Fruit fly (Drosophila melanogaster): ENCODE data around the gene CG17776.

Gene CG17776

DNA sequence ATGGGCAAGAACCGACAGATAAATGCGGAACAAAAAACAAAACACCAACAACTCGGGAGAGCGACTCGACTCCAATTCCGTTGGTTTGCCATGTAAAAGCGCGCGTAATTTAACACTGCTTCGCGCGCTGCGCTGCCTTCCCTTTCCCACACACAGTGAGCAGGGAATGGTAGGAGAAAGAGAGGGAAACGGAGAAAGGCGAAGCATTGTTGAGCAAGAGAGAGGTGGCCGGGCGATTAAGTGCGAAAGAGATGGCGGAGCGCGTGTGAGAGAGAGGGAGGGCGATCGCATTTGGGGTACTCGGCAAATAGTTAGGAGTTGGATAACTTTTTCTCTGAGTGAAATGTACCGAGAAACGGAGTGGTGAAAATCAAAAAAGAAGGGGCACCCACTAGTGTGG lies 28.7 kb upstream of the CG17776 start (continued):
- TF ChIP-seq E2f1 (GFP tag; IDR thresholded peaks at IDR 0.05) (peak; percentile 87), CG14441 (GFP tag; IDR thresholded peaks at IDR 0.05) (no peak), Fer3 (tag; optimal IDR thresholded peaks at IDR 0.05) (no peak), D19B (GFP tag; optimal IDR thresholded peaks at IDR 0.05) (no peak), ci (GFP tag; IDR thresholded peaks at IDR 0.05) (peak; percentile 62), kni (GFP tag; optimal IDR thresholded peaks at IDR 0.05) (no peak), CG8359 (GFP tag; optimal IDR thresholded peaks at IDR 0.05; ENCODE audit: borderline replicate concordance) (no peak), unpg (GFP tag; optimal IDR thresholded peaks at IDR 0.05) (no peak), HLH4C (GFP tag; IDR thresholded peaks at IDR 0.05; ENCODE audit: partially characterized antibody) (no peak), Hr39 (optimal IDR thresholded peaks at IDR 0.05) (no peak), sna (GFP tag; IDR thresholded peaks at IDR 0.05; ENCODE audit: partially characterized antibody) (no peak), CG18011 (GFP tag; optimal IDR thresholded peaks at IDR 0.05) (no peak), tx (GFP tag; optimal IDR thresholded peaks at IDR 0.05) (no peak), CG6175 (GFP tag; IDR thresholded peaks at IDR 0.05) (no peak), CG11695 (GFP tag; IDR thresholded peaks at IDR 0.05) (no peak), ems (GFP tag; optimal IDR thresholded peaks at IDR 0.05) (no peak), chinmo (GFP tag; IDR thresholded peaks at IDR 0.05; ENCODE audit: partially characterized antibody) (no peak), Optix (GFP tag; IDR thresholded peaks at IDR 0.05) (no peak), amos (GFP tag; IDR thresholded peaks at IDR 0.05; ENCODE audit: partially characterized antibody) (no peak), CG4282 (GFP tag; optimal IDR thresholded peaks at IDR 0.05) (no peak), ATbp (GFP tag; optimal IDR thresholded peaks at IDR 0.05) (no peak), Mad (GFP tag; optimal IDR thresholded peaks at IDR 0.05) (no peak), CG3847 (GFP tag; IDR thresholded peaks at IDR 0.05) (no peak), tll (GFP tag; optimal IDR thresholded peaks at IDR 0.05) (no peak), lab (GFP tag; optimal IDR thresholded peaks at IDR 0.05) (no peak), CG2875 (GFP tag; optimal IDR thresholded peaks at IDR 0.05) (no peak), cato (GFP tag; optimal IDR thresholded peaks at IDR 0.05; ENCODE audit: borderline replicate concordance) (no peak), stc (GFP tag; IDR thresholded peaks at IDR 0.05) (no peak), danr (GFP tag; IDR thresholded peaks at IDR 0.05) (no peak), chif (GFP tag; optimal IDR thresholded peaks at IDR 0.05) (no peak), ro (GFP tag; IDR thresholded peaks at IDR 0.05) (no peak), CG9876 (GFP tag; optimal IDR thresholded peaks at IDR 0.05) (no peak), Atf-2 (GFP tag; optimal IDR thresholded peaks at IDR 0.05) (no peak), CG13424 (tag; optimal IDR thresholded peaks at IDR 0.05) (no peak), fd64A (GFP tag; optimal IDR thresholded peaks at IDR 0.05) (no peak), gcm2 (GFP tag; optimal IDR thresholded peaks at IDR 0.05) (no peak), H15 (GFP tag; IDR thresholded peaks at IDR 0.05) (no peak), CG9609 (GFP tag; optimal IDR thresholded peaks at IDR 0.05) (no peak), Bdp1 (GFP tag; optimal IDR thresholded peaks at IDR 0.05) (no peak), pho (GFP tag; optimal IDR thresholded peaks at IDR 0.05) (no peak), Fer2 (tag; optimal IDR thresholded peaks at IDR 0.05) (no peak), crc (GFP tag; optimal IDR thresholded peaks at IDR 0.05) (no peak), bigmax (GFP tag; optimal IDR thresholded peaks at IDR 0.05) (no peak), odd (GFP tag; optimal IDR thresholded peaks at IDR 0.05) (no peak), Scr (GFP tag; IDR thresholded peaks at IDR 0.05; ENCODE audit: partially characterized antibody) (peak; percentile 14; the same call in 1 of the 2 replicates), CG16815 (GFP tag; optimal IDR thresholded peaks at IDR 0.05) (no peak), sug (tag; optimal IDR thresholded peaks at IDR 0.05) (no peak), ato (GFP tag; IDR thresholded peaks at IDR 0.05; ENCODE audit: partially characterized antibody) (no peak), wek (GFP tag; optimal IDR thresholded peaks at IDR 0.05) (peak; percentile 100), en (GFP tag; optimal IDR thresholded peaks at IDR 0.05) (no peak), exex (tag; optimal IDR thresholded peaks at IDR 0.05) (peak; percentile 9)
